Fruit fly (Drosophila melanogaster) whole organism, embryonic: ENCODE data around the gene Ccz1.

Experiments used
- Adf1 ChIP-seq: fragments of 200-800 bp; sonication (Bioruptor generic); IDR thresholded peaks from 2 replicates; pipeline ENCODE4 v1.3.6; 2022; ENCODE audit warnings: missing biosample characterization, missing genetic modification characterization
- Atf3 ChIP-seq: fragments of 200-800 bp; sonication (Bioruptor generic); optimal IDR thresholded peaks from 3 replicates; lab custom pipeline; 2016; ENCODE audit warnings: missing biosample characterization, missing genetic modification characterization
- CG10431 ChIP-seq: fragments of 200-800 bp; sonication (Bioruptor generic); optimal IDR thresholded peaks from 3 replicates; lab custom pipeline; 2018; ENCODE audit warnings: missing biosample characterization, mild to moderate bottlenecking, missing genetic modification characterization
- CG11696 ChIP-seq: fragments of 200-800 bp; sonication (Bioruptor generic); IDR thresholded peaks from 2 replicates; pipeline ENCODE4 v1.3.6; 2022; ENCODE audit warnings: missing biosample characterization, missing genetic modification characterization
- CG11723 ChIP-seq: fragments of 200-800 bp; sonication (Bioruptor generic); optimal IDR thresholded peaks from 2 replicates; lab custom pipeline; 2017; ENCODE audit warnings: missing biosample characterization, mild to moderate bottlenecking, missing genetic modification characterization
- CG12236 ChIP-seq: fragments of 200-800 bp; sonication (Bioruptor generic); optimal IDR thresholded peaks from 2 replicates; lab custom pipeline; 2016; ENCODE audit warnings: missing biosample characterization, missing genetic modification characterization
- CG12769 ChIP-seq: fragments of 200-800 bp; sonication (Bioruptor generic); optimal IDR thresholded peaks from 2 replicates; lab custom pipeline; 2019; ENCODE audit warnings: missing biosample characterization, mild to moderate bottlenecking, missing genetic modification characterization, moderate library complexity
- CG13296 ChIP-seq: fragments of 200-800 bp; sonication (Bioruptor generic); optimal IDR thresholded peaks from 3 replicates; lab custom pipeline; 2018; ENCODE audit warnings: missing biosample characterization, mild to moderate bottlenecking, missing genetic modification characterization
- CG17385 ChIP-seq: fragments of 200-800 bp; sonication (Bioruptor generic); optimal IDR thresholded peaks from 3 replicates; lab custom pipeline; 2018; ENCODE audit warnings: missing biosample characterization, mild to moderate bottlenecking, missing genetic modification characterization
- CG17912 ChIP-seq: fragments of 200-800 bp; sonication (Bioruptor generic); optimal IDR thresholded peaks from 2 replicates; lab custom pipeline; 2018; ENCODE audit warnings: missing biosample characterization, mild to moderate bottlenecking, missing genetic modification characterization
- CG18011 ChIP-seq: fragments of 200-800 bp; sonication (Bioruptor generic); optimal IDR thresholded peaks from 2 replicates; lab custom pipeline; 2017; ENCODE audit warnings: missing biosample characterization, missing genetic modification characterization, mild to moderate bottlenecking, moderate library complexity, missing genotype
- CG18262 ChIP-seq: fragments of 200-800 bp; optimal IDR thresholded peaks from 3 replicates; lab custom pipeline; 2019; ENCODE audit warnings: missing biosample characterization, mild to moderate bottlenecking, missing genetic modification characterization, moderate library complexity
- CG32532 ChIP-seq: fragments of 200-800 bp; sonication (Bioruptor generic); IDR thresholded peaks from 2 replicates; pipeline ENCODE4 v1.3.6; 2022; ENCODE audit warnings: missing biosample characterization, missing genetic modification characterization
- CG6683 ChIP-seq: fragments of 200-800 bp; sonication (Bioruptor generic); optimal IDR thresholded peaks from 2 replicates; lab custom pipeline; 2017; ENCODE audit warnings: missing biosample characterization, mild to moderate bottlenecking, missing genetic modification characterization, missing genetic modification reagents
- CG6854 ChIP-seq: fragments of 200-800 bp; sonication (Bioruptor generic); optimal IDR thresholded peaks from 3 replicates; lab custom pipeline; 2017; ENCODE audit warnings: missing biosample characterization, mild to moderate bottlenecking, missing genetic modification characterization
- CG7786 ChIP-seq: fragments of 200-800 bp; sonication (Bioruptor generic); optimal IDR thresholded peaks from 2 replicates; lab custom pipeline; 2016; ENCODE audit warnings: missing biosample characterization, missing genetic modification characterization
- CG9797 ChIP-seq: fragments of 200-800 bp; sonication (Bioruptor generic); optimal IDR thresholded peaks from 3 replicates; lab custom pipeline; 2018; ENCODE audit warnings: missing biosample characterization, mild to moderate bottlenecking, missing genetic modification characterization
- CHES-1-like ChIP-seq: fragments of 200-800 bp; sonication (Bioruptor generic); optimal IDR thresholded peaks from 2 replicates; lab custom pipeline; 2016; ENCODE audit warnings: missing biosample characterization, missing genetic modification characterization
- CoRest ChIP-seq: fragments of 200-800 bp; sonication (Bioruptor generic); optimal IDR thresholded peaks from 3 replicates; lab custom pipeline; 2018; ENCODE audit warnings: missing biosample characterization, mild to moderate bottlenecking, missing genetic modification characterization, moderate library complexity
- D19B ChIP-seq: fragments of 200-800 bp; sonication (Bioruptor generic); optimal IDR thresholded peaks from 2 replicates; lab custom pipeline; 2017; ENCODE audit warnings: missing biosample characterization, mild to moderate bottlenecking, missing genetic modification characterization
- HHEX ChIP-seq: fragments of 200-800 bp; sonication (Bioruptor generic); optimal IDR thresholded peaks from 3 replicates; lab custom pipeline; 2017; ENCODE audit warnings: missing biosample characterization, mild to moderate bottlenecking, missing genetic modification characterization, missing genetic modification reagents
- Hsf ChIP-seq: fragments of 200-800 bp; sonication (Bioruptor generic); optimal IDR thresholded peaks from 3 replicates; lab custom pipeline; 2016; ENCODE audit warnings: missing biosample characterization, missing genetic modification characterization
- Lim3 ChIP-seq: fragments of 200-800 bp; sonication (Bioruptor generic); IDR thresholded peaks from 2 replicates; pipeline ENCODE4 v1.3.6; 2022; ENCODE audit warnings: missing biosample characterization, missing genetic modification characterization
- Nf-YB ChIP-seq: fragments of 200-800 bp; sonication (Bioruptor generic); optimal IDR thresholded peaks from 3 replicates; lab custom pipeline; 2019; ENCODE audit warnings: missing biosample characterization, mild to moderate bottlenecking, missing genetic modification characterization, moderate library complexity
- Rfx ChIP-seq: fragments of 200-800 bp; sonication (Bioruptor generic); IDR thresholded peaks from 2 replicates; pipeline ENCODE4 v1.3.6; 2022; ENCODE audit warnings: missing biosample characterization, missing genetic modification characterization
- Rx ChIP-seq: fragments of 200-800 bp; sonication (Bioruptor generic); IDR thresholded peaks from 2 replicates; pipeline ENCODE4 v1.3.6; 2022; ENCODE audit warnings: missing biosample characterization, missing genetic modification characterization
- Sin3A ChIP-seq: fragments of >200 bp; optimal IDR thresholded peaks from 2 replicates; lab custom pipeline; 2018
- Sry-δ ChIP-seq: fragments of 200-800 bp; sonication (Bioruptor generic); optimal IDR thresholded peaks from 2 replicates; lab custom pipeline; 2016; ENCODE audit warnings: missing biosample characterization, missing genetic modification characterization
- ap ChIP-seq: fragments of 200-800 bp; sonication (Bioruptor generic); IDR thresholded peaks from 2 replicates; pipeline ENCODE4 v1.3.6; 2022; ENCODE audit warnings: missing biosample characterization, missing genetic modification characterization
- az2 ChIP-seq: fragments of 200-800 bp; sonication (Bioruptor generic); optimal IDR thresholded peaks from 3 replicates; lab custom pipeline; 2016; ENCODE audit warnings: missing biosample characterization, missing genetic modification characterization
- cato ChIP-seq: fragments of 200-800 bp; sonication (Bioruptor generic); optimal IDR thresholded peaks from 2 replicates; lab custom pipeline; 2016; ENCODE audit warnings: missing biosample characterization, missing genetic modification characterization, borderline replicate concordance
- chif ChIP-seq, 2 experiments: fragments of 200-800 bp; sonication (Bioruptor generic); optimal IDR thresholded peaks; 3 replicates each; lab custom pipeline; 2016; ENCODE audit warnings: missing biosample characterization in 2 of 2, missing genetic modification characterization in 2 of 2
- chn ChIP-seq: fragments of 200-800 bp; sonication (Bioruptor generic); optimal IDR thresholded peaks from 2 replicates; lab custom pipeline; 2016; ENCODE audit warnings: missing biosample characterization, missing genetic modification characterization
- fd102C ChIP-seq: fragments of 200-800 bp; sonication (Bioruptor generic); optimal IDR thresholded peaks from 2 replicates; lab custom pipeline; 2018; ENCODE audit warnings: missing biosample characterization, mild to moderate bottlenecking, missing genetic modification characterization, moderate library complexity
- fru ChIP-seq: fragments of >200 bp; optimal IDR thresholded peaks from 2 replicates; lab custom pipeline; 2017
- gsb ChIP-seq: fragments of 200-800 bp; sonication (Bioruptor generic); IDR thresholded peaks from 2 replicates; pipeline ENCODE4 v1.3.6; 2022; ENCODE audit warnings: missing biosample characterization, missing genetic modification characterization
- gt ChIP-seq: fragments of 200-800 bp; sonication (Bioruptor generic); IDR thresholded peaks from 2 replicates; pipeline ENCODE4 v1.3.6; 2022; ENCODE audit warnings: missing biosample characterization, missing genetic modification characterization
- ind ChIP-seq: fragments of 200-800 bp; sonication (Bioruptor generic); optimal IDR thresholded peaks from 3 replicates; lab custom pipeline; 2016; ENCODE audit warnings: missing biosample characterization, missing genetic modification characterization
- insv ChIP-seq, 2 experiments: fragments of 200-800 bp; sonication (Bioruptor generic); optimal IDR thresholded peaks; 3 replicates each; lab custom pipeline; 2016 to 2018; ENCODE audit warnings: missing biosample characterization in 2 of 2, missing genetic modification characterization in 2 of 2
- jing ChIP-seq: fragments of 200-800 bp; sonication (Bioruptor generic); optimal IDR thresholded peaks from 2 replicates; lab custom pipeline; 2018; ENCODE audit warnings: missing biosample characterization, mild to moderate bottlenecking, missing genetic modification characterization
- lilli ChIP-seq: fragments of 200-800 bp; sonication (Bioruptor generic); optimal IDR thresholded peaks from 3 replicates; lab custom pipeline; 2016; ENCODE audit warnings: missing biosample characterization, missing genetic modification characterization
- nmo ChIP-seq: fragments of 200-800 bp; sonication (Bioruptor generic); optimal IDR thresholded peaks from 2 replicates; lab custom pipeline; 2018; ENCODE audit warnings: missing biosample characterization, mild to moderate bottlenecking, missing genetic modification characterization, moderate library complexity
- org-1 ChIP-seq: fragments of 200-800 bp; sonication (Bioruptor generic); optimal IDR thresholded peaks from 2 replicates; lab custom pipeline; 2017; ENCODE audit warnings: missing biosample characterization, missing genetic modification characterization
- ranshi ChIP-seq: fragments of 200-800 bp; sonication (Bioruptor generic); IDR thresholded peaks from 2 replicates; pipeline ENCODE4 v1.3.6; 2022; ENCODE audit warnings: missing biosample characterization, missing genetic modification characterization
- repo ChIP-seq: fragments of 200-800 bp; sonication (Bioruptor generic); optimal IDR thresholded peaks from 2 replicates; lab custom pipeline; 2016; ENCODE audit warnings: missing biosample characterization, missing genetic modification characterization
- sens-2 ChIP-seq: fragments of 200-800 bp; sonication (Bioruptor generic); IDR thresholded peaks from 2 replicates; pipeline ENCODE4 v1.3.6; 2022; ENCODE audit warnings: missing biosample characterization, missing genetic modification characterization
- sima ChIP-seq: fragments of 200-800 bp; sonication (Bioruptor generic); optimal IDR thresholded peaks from 2 replicates; lab custom pipeline; 2016; ENCODE audit warnings: missing biosample characterization, missing genetic modification characterization
- sna ChIP-seq: fragments of 200-800 bp; sonication (Bioruptor generic); IDR thresholded peaks from 2 replicates; pipeline ENCODE4 v1.3.6; 2022; ENCODE audit warnings: missing biosample characterization, missing genetic modification characterization; ENCODE audit not compliant: partially characterized antibody
- ssp ChIP-seq: fragments of 200-800 bp; sonication (Bioruptor generic); IDR thresholded peaks from 2 replicates; pipeline ENCODE4 v1.3.6; 2022; ENCODE audit warnings: missing biosample characterization, missing genetic modification characterization
- tin ChIP-seq: fragments of 200-800 bp; sonication (Bioruptor generic); optimal IDR thresholded peaks from 3 replicates; lab custom pipeline; 2016; ENCODE audit warnings: missing biosample characterization, missing genetic modification characterization
- vvl ChIP-seq: fragments of 200-800 bp; sonication (Bioruptor generic); IDR thresholded peaks from 2 replicates; pipeline ENCODE4 v1.3.6; 2022; ENCODE audit warnings: missing biosample characterization, missing genetic modification characterization
- zen ChIP-seq: fragments of 200-800 bp; sonication (Bioruptor generic); optimal IDR thresholded peaks from 3 replicates; lab custom pipeline; 2018; ENCODE audit warnings: missing biosample characterization, mild to moderate bottlenecking, missing genetic modification characterization, moderate library complexity
- zfh1 ChIP-seq: fragments of 200-800 bp; sonication (Bioruptor generic); IDR thresholded peaks from 3 replicates; pipeline ENCODE4 v1.3.6; 2022; ENCODE audit warnings: missing biosample characterization, missing genetic modification characterization

The Ccz1 gene

DNA sequence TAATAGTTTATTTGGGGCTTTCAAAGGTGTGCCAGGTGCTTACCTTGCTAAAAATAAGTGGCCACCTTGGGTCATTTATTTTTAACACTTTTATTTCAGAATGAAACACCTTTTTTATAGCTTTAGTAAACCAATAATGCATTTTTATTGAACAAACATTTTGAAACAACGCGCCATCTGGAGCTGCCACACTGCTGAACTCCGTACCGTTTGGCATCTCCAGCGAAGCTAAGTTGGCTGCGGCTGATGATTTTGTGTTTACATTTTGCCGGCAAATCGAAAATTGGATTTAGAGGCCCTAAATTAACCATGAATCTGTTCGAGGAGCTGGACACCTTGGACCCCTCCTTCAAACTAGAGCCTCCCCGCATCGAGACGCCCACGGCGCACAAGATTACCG is 6.2 kb upstream of the Ccz1 start, which contains the start of gene ida (continued):
- TF ChIP-seq Rfx (GFP tag; lab: Robert Waterston, UW): peak; percentile 24; the same call in 1 of the 2 replicates
- no peak for TF ChIP-seq lilli
- TF ChIP-seq CG6854: no peak
- TF ChIP-seq Sry-δ (GFP tag; lab: Kevin White, UChicago): peak; percentile 35
- no peak for TF ChIP-seq fd102C
- TF ChIP-seq Adf1 (GFP tag; lab: Robert Waterston, UW): no peak
- no peak for TF ChIP-seq CG17385 (GFP tag; lab: Kevin White, UChicago)
- no peak for TF ChIP-seq chn (GFP tag; lab: Kevin White, UChicago)
- TF ChIP-seq Lim3: no peak
- no peak for TF ChIP-seq az2 (GFP tag; lab: Kevin White, UChicago)
- TF ChIP-seq CG32532 (GFP tag; lab: Robert Waterston, UW): no peak
- TF ChIP-seq Hsf (GFP tag; lab: Kevin White, UChicago): no peak
- peak; percentile 40 for TF ChIP-seq CG9797 (GFP tag; lab: Kevin White, UChicago)
- no peak for TF ChIP-seq gsb
- TF ChIP-seq ind (GFP tag; lab: Kevin White, UChicago): no peak
- no peak for TF ChIP-seq CG11696
- TF ChIP-seq nmo (GFP tag; lab: Kevin White, UChicago): no peak
- no peak for TF ChIP-seq insv (GFP tag; optimal IDR thresholded peaks at IDR 0.05; lab: Kevin White, UChicago)
- TF ChIP-seq CG12769 (tag; lab: Kevin White, UChicago): peak; percentile 27
- peak; percentile 12 for TF ChIP-seq CoRest (tag; lab: Kevin White, UChicago)
- no peak for TF ChIP-seq CG6683 (GFP tag; lab: Kevin White, UChicago)
- TF ChIP-seq sna (GFP tag; lab: Robert Waterston, UW): no peak
- no peak for TF ChIP-seq Nf-YB (GFP tag; lab: Kevin White, UChicago)
- TF ChIP-seq CG18011 (GFP tag; lab: Kevin White, UChicago): no peak
- no peak for TF ChIP-seq Rx (GFP tag; lab: Robert Waterston, UW)
- TF ChIP-seq vvl (GFP tag; lab: Robert Waterston, UW): peak; percentile 40; the same call in 1 of the 2 replicates
- TF ChIP-seq org-1 (GFP tag; lab: Kevin White, UChicago): no peak
- peak; percentile 1 for TF ChIP-seq CG17912 (GFP tag; lab: Kevin White, UChicago)
- TF ChIP-seq HHEX (GFP tag; lab: Kevin White, UChicago): no peak
- no peak for TF ChIP-seq CG11723 (GFP tag; lab: Kevin White, UChicago)
- TF ChIP-seq ap (GFP tag; lab: Robert Waterston, UW): no peak
- peak; percentile 1 for TF ChIP-seq CG13296
- no peak for TF ChIP-seq tin (GFP tag; lab: Kevin White, UChicago)
- TF ChIP-seq zfh1 (GFP tag; lab: Robert Waterston, UW): no peak
- no peak for TF ChIP-seq ssp (GFP tag; lab: Robert Waterston, UW)
- no peak for TF ChIP-seq cato
- TF ChIP-seq jing: no peak
- TF ChIP-seq fru: no peak
- TF ChIP-seq chif (GFP tag; optimal IDR thresholded peaks at IDR 0.05; lab: Kevin White, UChicago): no peak
- peak; percentile 48 for TF ChIP-seq Sin3A (lab: Kevin White, UChicago)
- no peak for TF ChIP-seq repo (GFP tag; lab: Kevin White, UChicago)
- TF ChIP-seq zen (tag; lab: Kevin White, UChicago): no peak
- TF ChIP-seq CG10431 (GFP tag; lab: Kevin White, UChicago): no peak
- TF ChIP-seq D19B (GFP tag; lab: Kevin White, UChicago): no peak
- TF ChIP-seq CHES-1-like (GFP tag; lab: Kevin White, UChicago): peak; percentile 33
- no peak for TF ChIP-seq sima (GFP tag; lab: Kevin White, UChicago)
- no peak for TF ChIP-seq sens-2 (GFP tag; lab: Robert Waterston, UW)
- no peak for TF ChIP-seq CG18262 (tag; lab: Kevin White, UChicago)
- TF ChIP-seq gt (GFP tag; lab: Robert Waterston, UW): no peak
- no peak for TF ChIP-seq ranshi
- TF ChIP-seq CG12236 (GFP tag; lab: Kevin White, UChicago): no peak
- TF ChIP-seq Atf3: no peak
- no peak for TF ChIP-seq CG7786
